Worm (Caenorhabditis elegans) whole organism, L4/young adult: ENCODE data around the gene C01G6.3.

Experiments used
- W03F9.2 ChIP-seq: fragments of 150-350 bp; optimal IDR thresholded peaks from 2 replicates; lab custom pipeline; 2014; ENCODE audit warnings: missing biosample characterization, missing genetic modification characterization
- him-1 ChIP-seq: sonication (generic microtip); optimal IDR thresholded peaks from 2 replicates; lab custom pipeline; 2016; ENCODE audit warnings: missing genotype, missing genetic modification reagents, missing genetic modification characterization, missing compliant biosample characterization

ce11 chrII:9314733-9315132 lies 45.0 kb downstream of the C01G6.3 start:
- TF ChIP-seq him-1 (tag; lab: Kevin White, UChicago) (no peak), W03F9.2 (tag; lab: Kevin White, UChicago) (no peak)
